Worm (Caenorhabditis elegans): ENCODE measurements around the gene pals-23.

pals-23 gene

DNA sequence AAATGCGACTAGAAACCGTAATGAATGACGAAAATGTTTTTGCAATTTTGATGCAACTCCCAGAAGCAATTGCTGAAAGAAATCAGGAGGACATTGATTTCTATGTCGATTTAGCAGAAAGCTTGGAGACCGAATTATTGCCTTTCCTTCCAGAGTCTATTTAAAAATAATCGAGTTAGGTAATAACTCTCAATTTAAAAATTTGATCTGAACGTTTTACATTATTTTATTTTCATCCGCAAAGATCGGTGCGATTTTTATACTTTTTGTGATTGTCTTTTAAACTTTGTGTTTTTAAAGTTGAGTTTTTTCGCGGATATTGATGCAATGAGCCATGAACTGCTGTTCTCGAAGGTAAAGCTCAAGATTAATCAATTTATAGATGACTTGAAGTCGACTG is at the start of gene pals-23:
pals-23 (plus strand) TSS at position 301 of the 400 bp plus-strand sequence.
- TF ChIP-seq ceh-39 (tag; optimal IDR thresholded peaks at IDR 0.05), result no peak
- no peak for TF ChIP-seq mab-5 (tag; optimal IDR thresholded peaks at IDR 0.05)
- TF ChIP-seq ztf-11 (tag; optimal IDR thresholded peaks at IDR 0.05), result no peak
- no peak for TF ChIP-seq lin-32 (GFP tag; optimal IDR thresholded peaks at IDR 0.05)
- no peak for TF ChIP-seq mep-1 (tag; optimal IDR thresholded peaks at IDR 0.05)
- no peak for TF ChIP-seq mls-2 (tag; optimal IDR thresholded peaks at IDR 0.05)
- TF ChIP-seq zip-8 (tag; optimal IDR thresholded peaks at IDR 0.05), result no peak
- no peak for TF ChIP-seq elt-1 (tag; optimal IDR thresholded peaks at IDR 0.05; ENCODE audit: borderline replicate concordance, insufficient read depth)
- TF ChIP-seq lin-13 (tag; optimal IDR thresholded peaks at IDR 0.05), result no peak
- no peak for TF ChIP-seq tbx-8 (GFP tag; optimal IDR thresholded peaks at IDR 0.05)
- no peak for TF ChIP-seq ceh-83 (GFP tag; optimal IDR thresholded peaks at IDR 0.05)
- TF ChIP-seq unc-62 (GFP tag; optimal IDR thresholded peaks at IDR 0.05), result no peak
- TF ChIP-seq blmp-1 (tag; optimal IDR thresholded peaks at IDR 0.05), result no peak

- TF ChIP-seq snpc-4 (tag; optimal IDR thresholded peaks at IDR 0.05) (no peak), mep-1 (tag; optimal IDR thresholded peaks at IDR 0.05) (no peak), unc-120 (tag; optimal IDR thresholded peaks at IDR 0.05; ENCODE audit: poor library complexity, severe bottlenecking) (no peak), zip-8 (tag; optimal IDR thresholded peaks at IDR 0.05) (no peak), nhr-28 (tag; optimal IDR thresholded peaks at IDR 0.05) (no peak), flh-1 (GFP tag; optimal IDR thresholded peaks at IDR 0.05) (no peak), mls-2 (tag; optimal IDR thresholded peaks at IDR 0.05) (no peak), ztf-11 (tag; optimal IDR thresholded peaks at IDR 0.05) (no peak)
Observed at ce11 chrIII:84372-84771, 40.2 kb upstream of the pals-23 start.

ce11 chrIII:86316-86715 is 38.3 kb upstream of the pals-23 start, which contains the start of gene attf-3:
attf-3 (minus strand) TSS chrIII:86384.
- TF ChIP-seq zip-8 (tag; optimal IDR thresholded peaks at IDR 0.05) (no peak), mls-2 (tag; optimal IDR thresholded peaks at IDR 0.05) (no peak), ceh-83 (GFP tag; optimal IDR thresholded peaks at IDR 0.05) (no peak), nhr-237 (tag; optimal IDR thresholded peaks at IDR 0.05) (peak; percentile 68), elt-3 (tag; optimal IDR thresholded peaks at IDR 0.05) (no peak), blmp-1 (tag; optimal IDR thresholded peaks at IDR 0.05) (no peak), M03D4.4 (tag; optimal IDR thresholded peaks at IDR 0.05) (no peak), lin-32 (GFP tag; optimal IDR thresholded peaks at IDR 0.05) (no peak), nhr-28 (tag; optimal IDR thresholded peaks at IDR 0.05) (no peak), sptf-1 (tag; optimal IDR thresholded peaks at IDR 0.05) (no peak), ztf-11 (tag; optimal IDR thresholded peaks at IDR 0.05) (no peak), lin-13 (tag; optimal IDR thresholded peaks at IDR 0.05) (peak; percentile 56), nhr-76 (tag; optimal IDR thresholded peaks at IDR 0.05) (no peak), snpc-4 (tag; optimal IDR thresholded peaks at IDR 0.05) (no peak), mep-1 (tag; optimal IDR thresholded peaks at IDR 0.05) (peak; percentile 78), mab-5 (tag; optimal IDR thresholded peaks at IDR 0.05) (no peak), hlh-1 (tag; optimal IDR thresholded peaks at IDR 0.05) (peak; percentile 13), ham-2 (GFP tag; optimal IDR thresholded peaks at IDR 0.05) (no peak), unc-39 (tag; optimal IDR thresholded peaks at IDR 0.05) (no peak), unc-120 (tag; optimal IDR thresholded peaks at IDR 0.05; ENCODE audit: poor library complexity, severe bottlenecking) (no peak), bed-3 (GFP tag; optimal IDR thresholded peaks at IDR 0.05) (no peak), ces-1 (GFP tag; optimal IDR thresholded peaks at IDR 0.05) (peak; percentile 61), unc-62 (GFP tag; optimal IDR thresholded peaks at IDR 0.05) (no peak), nhr-2 (tag; optimal IDR thresholded peaks at IDR 0.05) (no peak), lsy-2 (tag; optimal IDR thresholded peaks at IDR 0.05) (peak; percentile 71), elt-1 (tag; optimal IDR thresholded peaks at IDR 0.05; ENCODE audit: borderline replicate concordance, insufficient read depth) (no peak), tbx-8 (GFP tag; optimal IDR thresholded peaks at IDR 0.05) (no peak), ceh-43 (GFP tag; optimal IDR thresholded peaks at IDR 0.05) (no peak), sem-2 (GFP tag; optimal IDR thresholded peaks at IDR 0.05) (no peak), drap-1 (GFP tag; optimal IDR thresholded peaks at IDR 0.05) (no peak), nhr-12 (tag; optimal IDR thresholded peaks at IDR 0.05) (no peak), flh-1 (GFP tag; optimal IDR thresholded peaks at IDR 0.05) (no peak), ceh-39 (tag; optimal IDR thresholded peaks at IDR 0.05) (peak; percentile 50), cnd-1 (tag; optimal IDR thresholded peaks at IDR 0.05) (no peak), pha-4 (tag; optimal IDR thresholded peaks at IDR 0.05) (peak; percentile 46)

ce11 chrIII:87183-87582 is 37.4 kb upstream of the pals-23 start, which contains the start of the genes F54C4.4 and mrpl-40:
F54C4.4 (minus strand) TSS chrIII:87381.
mrpl-40 (plus strand) TSS chrIII:87559.
- TF ChIP-seq unc-120 (tag; optimal IDR thresholded peaks at IDR 0.05; ENCODE audit: poor library complexity, severe bottlenecking) (no peak), flh-1 (GFP tag; optimal IDR thresholded peaks at IDR 0.05) (no peak), pha-4 (tag; optimal IDR thresholded peaks at IDR 0.05) (peak; percentile 50), tbx-8 (GFP tag; optimal IDR thresholded peaks at IDR 0.05) (no peak), ham-2 (GFP tag; optimal IDR thresholded peaks at IDR 0.05) (no peak), nhr-237 (tag; optimal IDR thresholded peaks at IDR 0.05) (peak; percentile 3), ceh-43 (GFP tag; optimal IDR thresholded peaks at IDR 0.05) (no peak), lin-32 (GFP tag; optimal IDR thresholded peaks at IDR 0.05) (no peak), ces-1 (GFP tag; optimal IDR thresholded peaks at IDR 0.05) (peak; percentile 81), lin-13 (tag; optimal IDR thresholded peaks at IDR 0.05) (peak; percentile 9), blmp-1 (tag; optimal IDR thresholded peaks at IDR 0.05) (no peak), unc-39 (tag; optimal IDR thresholded peaks at IDR 0.05) (no peak), mls-2 (tag; optimal IDR thresholded peaks at IDR 0.05) (no peak), sptf-1 (tag; optimal IDR thresholded peaks at IDR 0.05) (no peak), ceh-83 (GFP tag; optimal IDR thresholded peaks at IDR 0.05) (no peak), unc-62 (GFP tag; optimal IDR thresholded peaks at IDR 0.05) (no peak), sem-2 (GFP tag; optimal IDR thresholded peaks at IDR 0.05) (no peak), elt-3 (tag; optimal IDR thresholded peaks at IDR 0.05) (no peak), nhr-76 (tag; optimal IDR thresholded peaks at IDR 0.05) (no peak), bed-3 (GFP tag; optimal IDR thresholded peaks at IDR 0.05) (no peak), ztf-11 (tag; optimal IDR thresholded peaks at IDR 0.05) (no peak), nhr-28 (tag; optimal IDR thresholded peaks at IDR 0.05) (no peak), lsy-2 (tag; optimal IDR thresholded peaks at IDR 0.05) (peak; percentile 49), zip-8 (tag; optimal IDR thresholded peaks at IDR 0.05) (no peak), nhr-2 (tag; optimal IDR thresholded peaks at IDR 0.05) (no peak), mab-5 (tag; optimal IDR thresholded peaks at IDR 0.05) (no peak), snpc-4 (tag; optimal IDR thresholded peaks at IDR 0.05) (no peak), hlh-1 (tag; optimal IDR thresholded peaks at IDR 0.05) (no peak), cnd-1 (tag; optimal IDR thresholded peaks at IDR 0.05) (no peak), elt-1 (tag; optimal IDR thresholded peaks at IDR 0.05; ENCODE audit: borderline replicate concordance, insufficient read depth) (no peak), M03D4.4 (tag; optimal IDR thresholded peaks at IDR 0.05) (no peak), nhr-12 (tag; optimal IDR thresholded peaks at IDR 0.05) (no peak), mep-1 (tag; optimal IDR thresholded peaks at IDR 0.05) (peak; percentile 41), drap-1 (GFP tag; optimal IDR thresholded peaks at IDR 0.05) (no peak), ceh-39 (tag; optimal IDR thresholded peaks at IDR 0.05) (peak; percentile 79)
